Worm (Caenorhabditis elegans) whole organism, midembryonic: ENCODE results near the gene math-1.

ENCODE experiments used
- flt-1 ChIP-seq: fragments of 200-800 bp; sonication (Bioruptor generic); IDR thresholded peaks from 2 replicates; pipeline ENCODE4 v1.3.6; 2022; ENCODE audit warnings: missing genetic modification characterization, missing compliant biosample characterization
- med-1 ChIP-seq: sonication (generic microtip); optimal IDR thresholded peaks from 2 replicates; lab custom pipeline; 2017; ENCODE audit warnings: missing genetic modification characterization, mild to moderate bottlenecking, missing compliant biosample characterization, antibody characterized with exemption, missing genetic modification reagents; ENCODE audit not compliant: insufficient read depth
- tab-1 ChIP-seq: fragments of 200-800 bp; sonication (Bioruptor generic); IDR thresholded peaks from 2 replicates; pipeline ENCODE4 v1.3.6; 2022; ENCODE audit warnings: missing genetic modification characterization, missing compliant biosample characterization

DNA sequence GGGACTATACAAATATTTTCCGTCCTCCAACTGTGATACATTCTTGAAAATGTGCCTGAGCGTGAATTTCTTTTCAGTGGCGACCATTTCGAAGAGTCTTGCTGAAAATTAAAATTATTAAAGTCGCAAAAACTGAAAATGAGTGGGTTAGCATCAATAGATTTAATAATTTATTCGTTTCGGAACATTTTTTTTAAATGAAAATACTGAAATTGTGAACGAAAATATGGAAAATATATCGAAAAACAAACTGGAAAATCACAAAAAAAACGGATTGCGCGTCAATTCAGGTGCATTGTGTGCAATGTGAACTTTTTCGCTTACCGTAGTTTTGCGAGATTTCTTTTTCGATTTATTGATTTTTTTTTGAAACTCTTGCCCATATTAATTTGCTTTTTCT is 14.6 kb downstream of the math-1 start, which contains the start of gene bath-5:
- TF ChIP-seq flt-1 (GFP tag; lab: Robert Waterston, UW) (no peak), med-1 (GFP tag; lab: Kevin White, UChicago) (no peak), tab-1 (GFP tag; lab: Robert Waterston, UW) (no peak)
